Worm (Caenorhabditis elegans) whole organism, early embryonic: ENCODE results near the gene C55A6.4.

Source experiments
- B0310.2 ChIP-seq: sonication (generic microtip); optimal IDR thresholded peaks from 2 replicates; lab custom pipeline; 2016; ENCODE audit warnings: mild to moderate bottlenecking, missing genetic modification characterization, missing compliant biosample characterization
- F13C5.2 ChIP-seq: sonication (generic microtip); optimal IDR thresholded peaks from 2 replicates; lab custom pipeline; 2017; ENCODE audit warnings: mild to moderate bottlenecking, missing genetic modification characterization, inconsistent platforms, missing compliant biosample characterization
- ama-1 ChIP-seq: fragments of 150-350 bp; optimal IDR thresholded peaks from 2 replicates; lab custom pipeline; 2014
- hmbx-1 ChIP-seq: sonication (generic microtip); optimal IDR thresholded peaks from 2 replicates; lab custom pipeline; 2016; ENCODE audit warnings: mild to moderate bottlenecking, missing genetic modification characterization, missing compliant biosample characterization
- hmg-4 ChIP-seq: fragments of 200-800 bp; sonication (Bioruptor generic); optimal IDR thresholded peaks from 2 replicates; lab custom pipeline; 2018; ENCODE audit warnings: mild to moderate bottlenecking, missing genetic modification characterization, missing compliant biosample characterization
- hnd-1 ChIP-seq: sonication (generic microtip); optimal IDR thresholded peaks from 2 replicates; lab custom pipeline; 2016; ENCODE audit warnings: missing genetic modification characterization, missing compliant biosample characterization
- tbx-11 ChIP-seq: fragments of 200-800 bp; sonication (Bioruptor generic); IDR thresholded peaks from 2 replicates; pipeline ENCODE4 v1.3.6; 2022; ENCODE audit warnings: missing genetic modification characterization, missing compliant biosample characterization
- tra-4 ChIP-seq: sonication (generic microtip); optimal IDR thresholded peaks from 2 replicates; lab custom pipeline; 2017; ENCODE audit warnings: missing genetic modification characterization, missing compliant biosample characterization

- TF ChIP-seq ama-1 (lab: Kevin White, UChicago) (no peak), hnd-1 (tag; lab: Kevin White, UChicago) (no peak), F13C5.2 (tag; lab: Kevin White, UChicago) (no peak), B0310.2 (tag; lab: Kevin White, UChicago) (no peak), hmbx-1 (tag; lab: Kevin White, UChicago) (no peak), tbx-11 (GFP tag; lab: Robert Waterston, UW) (0 out of 2 replicates have a peak, but pooled peaks have one; percentile 9), tra-4 (tag; lab: Kevin White, UChicago) (no peak), hmg-4 (GFP tag; lab: Kevin White, UChicago) (no peak)
Measured at ce11 chrV:11484404-11484803, 33.3 kb downstream of the C55A6.4 start.
